Fruit fly (Drosophila melanogaster) S2 (cell line): Measurements from ENCODE around the gene CG10254.

Experiments
- CG8478 ChIP-seq: fragments of >200 bp; optimal IDR thresholded peaks from 2 replicates; lab custom pipeline; 2018
- CTCF ChIP-seq, 2 experiments: fragments of >200 bp; optimal IDR thresholded peaks; 2 replicates each; lab custom pipeline; 2018

- TF ChIP-seq CTCF (optimal IDR thresholded peaks at IDR 0.05; lab: Kevin White, UChicago) (no peak), CG8478 (no peak)
Observed at dm6 chr3R:23721525-23721924, 26.7 kb upstream of the CG10254 start, which contains the start of gene CG10232.
